Worm (Caenorhabditis elegans): ENCODE measurements around the gene F09E5.14.

DNA sequence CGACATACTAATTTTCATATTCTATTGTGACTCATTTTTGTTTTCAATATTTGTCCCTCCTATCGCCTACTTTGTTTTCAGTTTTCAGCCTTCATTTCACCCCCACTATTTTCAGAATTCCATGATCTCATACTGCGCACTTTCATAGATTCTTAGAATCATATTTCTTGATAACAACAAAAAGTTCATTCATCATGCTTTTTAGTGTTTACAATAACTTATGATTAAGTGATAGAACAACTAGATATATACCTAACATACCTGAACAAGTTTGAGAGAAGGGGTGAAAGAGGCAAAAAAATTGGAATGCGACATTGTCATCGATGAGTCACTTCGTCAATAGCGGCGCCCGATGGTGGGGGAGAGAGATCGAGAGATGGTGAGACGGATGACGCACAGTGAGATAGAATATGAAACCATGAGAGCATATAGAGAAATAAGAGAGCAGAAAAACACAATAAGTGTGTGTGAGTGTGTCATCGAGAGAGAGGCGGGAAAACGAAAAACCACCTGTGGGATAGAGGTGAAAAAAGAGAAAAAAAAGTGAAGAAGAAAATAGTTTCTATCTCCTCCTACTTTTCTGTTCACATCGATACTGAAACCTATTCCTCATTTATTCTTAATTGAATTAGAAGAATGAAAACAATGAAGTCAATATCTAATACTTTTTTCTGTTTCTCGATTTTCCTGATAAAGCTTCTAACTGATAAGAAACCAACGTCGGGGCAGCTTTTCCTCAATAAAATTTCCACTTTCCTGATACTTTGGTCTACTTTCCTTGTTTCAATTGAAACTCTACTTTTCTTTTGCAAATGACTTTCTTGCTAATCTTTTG, 7.8 kb downstream of the F09E5.14 start:
- TF ChIP-seq aly-2 (tag; optimal IDR thresholded peaks at IDR 0.05): no peak
- peak; percentile 23 for TF ChIP-seq ztf-11 (tag; optimal IDR thresholded peaks at IDR 0.05)
- no peak for TF ChIP-seq ceh-16 (tag; optimal IDR thresholded peaks at IDR 0.05)
- peak; percentile 36 for TF ChIP-seq snpc-4 (tag; optimal IDR thresholded peaks at IDR 0.05)
- TF ChIP-seq R02D3.7 (tag; optimal IDR thresholded peaks at IDR 0.05): no peak
- no peak for TF ChIP-seq unc-62 (GFP tag; optimal IDR thresholded peaks at IDR 0.05)
- TF ChIP-seq lin-39 (tag; optimal IDR thresholded peaks at IDR 0.05): no peak
- TF ChIP-seq egl-27 (tag; optimal IDR thresholded peaks at IDR 0.05): peak; percentile 56
- no peak for TF ChIP-seq nhr-237 (tag; optimal IDR thresholded peaks at IDR 0.05)
- TF ChIP-seq mab-5 (tag; optimal IDR thresholded peaks at IDR 0.05): no peak
- peak; percentile 22 for TF ChIP-seq ama-1 (optimal IDR thresholded peaks at IDR 0.05)
- peak; percentile 87 for TF ChIP-seq nhr-129 (tag; optimal IDR thresholded peaks at IDR 0.05)
- peak; percentile 100 for TF ChIP-seq fos-1 (tag; optimal IDR thresholded peaks at IDR 0.05)
